Fruit fly (Drosophila melanogaster) S2 (cell line): Measurements from ENCODE around the gene CG45603.

ENCODE experiments used
- CG8478 ChIP-seq: fragments of >200 bp; optimal IDR thresholded peaks from 2 replicates; lab custom pipeline; 2018
- CTCF ChIP-seq, 2 experiments: fragments of >200 bp; optimal IDR thresholded peaks; 2 replicates each; lab custom pipeline; 2018

DNA sequence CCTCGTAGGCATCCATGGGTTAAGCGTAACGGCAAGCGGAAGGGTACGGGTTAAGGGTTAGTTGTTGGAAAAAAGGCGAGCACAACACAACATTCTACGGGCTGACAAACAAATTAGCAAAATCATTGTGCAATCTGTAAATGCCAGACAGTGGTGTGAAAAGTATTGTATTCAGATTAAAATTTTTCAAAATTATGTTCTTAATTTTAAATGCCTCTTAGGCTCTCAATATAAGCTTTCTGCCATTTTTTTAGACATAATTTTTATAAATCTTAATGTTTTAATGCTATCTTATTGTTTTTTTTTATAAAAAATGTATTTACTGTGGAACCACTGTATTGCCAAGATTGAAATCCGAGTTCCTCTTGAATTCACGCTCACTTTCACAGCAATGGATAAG is 26.4 kb upstream of the CG45603 start:
- TF ChIP-seq CTCF (optimal IDR thresholded peaks at IDR 0.05; lab: Kevin White, UChicago) (no peak), CG8478 (lab: Kevin White, UChicago) (no peak)
